Fruit fly (Drosophila melanogaster) whole organism, embryonic: Measurements from ENCODE around the gene Cyp309a2.

Source experiments
- Antp ChIP-seq: fragments of 200-800 bp; sonication (Bioruptor generic); optimal IDR thresholded peaks from 3 replicates; lab custom pipeline; 2016; ENCODE audit warnings: missing biosample characterization, missing genetic modification characterization
- Blimp-1 ChIP-seq: fragments of 200-800 bp; sonication (Bioruptor generic); optimal IDR thresholded peaks from 3 replicates; lab custom pipeline; 2018; ENCODE audit warnings: missing biosample characterization, missing genetic modification characterization, mild to moderate bottlenecking, moderate library complexity, missing genetic modification reagents
- C15 ChIP-seq: fragments of 200-800 bp; sonication (Bioruptor generic); IDR thresholded peaks from 3 replicates; pipeline ENCODE4 v1.3.6; 2022; ENCODE audit warnings: missing biosample characterization, missing genetic modification characterization
- CG11093 ChIP-seq: fragments of 200-800 bp; sonication (Bioruptor generic); IDR thresholded peaks from 3 replicates; pipeline ENCODE4 v1.3.6; 2022; ENCODE audit warnings: missing biosample characterization, missing genetic modification characterization
- CG11247 ChIP-seq: fragments of 200-800 bp; sonication (Bioruptor generic); IDR thresholded peaks from 2 replicates; pipeline ENCODE4 v1.3.6; 2022; ENCODE audit warnings: missing biosample characterization, missing genetic modification characterization
- CG12744 ChIP-seq: fragments of 200-800 bp; sonication (Bioruptor generic); optimal IDR thresholded peaks from 2 replicates; lab custom pipeline; 2016; ENCODE audit warnings: missing biosample characterization, missing genetic modification characterization
- CG1647 ChIP-seq: fragments of 200-800 bp; sonication (Bioruptor generic); optimal IDR thresholded peaks from 3 replicates; lab custom pipeline; 2016; ENCODE audit warnings: missing biosample characterization, missing genetic modification characterization
- CG16815 ChIP-seq: fragments of 200-800 bp; sonication (Bioruptor generic); optimal IDR thresholded peaks from 3 replicates; lab custom pipeline; 2017; ENCODE audit warnings: missing biosample characterization, mild to moderate bottlenecking, missing genetic modification characterization
- CG30431 ChIP-seq: fragments of 200-800 bp; sonication (Bioruptor generic); optimal IDR thresholded peaks from 2 replicates; lab custom pipeline; 2017; ENCODE audit warnings: missing biosample characterization, missing genetic modification characterization
- CG32772 ChIP-seq: fragments of 200-800 bp; sonication (Bioruptor generic); IDR thresholded peaks from 2 replicates; pipeline ENCODE4 v1.3.6; 2022; ENCODE audit warnings: missing biosample characterization, missing genetic modification characterization
- CG3407 ChIP-seq: fragments of 200-800 bp; sonication (Bioruptor generic); optimal IDR thresholded peaks from 2 replicates; lab custom pipeline; 2018; ENCODE audit warnings: missing biosample characterization, mild to moderate bottlenecking, missing genetic modification characterization
- CG4404 ChIP-seq: fragments of 200-800 bp; sonication (Bioruptor generic); IDR thresholded peaks from 2 replicates; pipeline ENCODE4 v1.3.6; 2022; ENCODE audit warnings: missing biosample characterization, missing genetic modification characterization
- CG4854 ChIP-seq: fragments of 200-800 bp; sonication (Bioruptor generic); optimal IDR thresholded peaks from 2 replicates; lab custom pipeline; 2016; ENCODE audit warnings: missing biosample characterization, missing genetic modification characterization, inconsistent platforms
- CG6175 ChIP-seq: fragments of 200-800 bp; sonication (Bioruptor generic); IDR thresholded peaks from 3 replicates; pipeline ENCODE4 v1.3.6; 2022; ENCODE audit warnings: missing biosample characterization, missing genetic modification characterization
- CG6683 ChIP-seq: fragments of 200-800 bp; sonication (Bioruptor generic); optimal IDR thresholded peaks from 2 replicates; lab custom pipeline; 2017; ENCODE audit warnings: missing biosample characterization, mild to moderate bottlenecking, missing genetic modification characterization, missing genetic modification reagents
- CG8281 ChIP-seq: fragments of 200-800 bp; sonication (Bioruptor generic); optimal IDR thresholded peaks from 2 replicates; lab custom pipeline; 2018; ENCODE audit warnings: missing biosample characterization, mild to moderate bottlenecking, missing genetic modification characterization, moderate library complexity
- Dad ChIP-seq: fragments of 200-800 bp; sonication (Bioruptor generic); optimal IDR thresholded peaks from 3 replicates; lab custom pipeline; 2016; ENCODE audit warnings: missing biosample characterization, missing genetic modification characterization
- H15 ChIP-seq: fragments of 200-800 bp; sonication (Bioruptor generic); IDR thresholded peaks from 3 replicates; pipeline ENCODE4 v1.3.6; 2022; ENCODE audit warnings: missing biosample characterization, missing genetic modification characterization
- Hr3 ChIP-seq: fragments of 200-800 bp; sonication (Bioruptor generic); optimal IDR thresholded peaks from 3 replicates; lab custom pipeline; 2016; ENCODE audit warnings: missing biosample characterization, missing genetic modification characterization
- Kr ChIP-seq: fragments of 200-800 bp; sonication (Bioruptor generic); optimal IDR thresholded peaks from 2 replicates; lab custom pipeline; 2017; ENCODE audit warnings: missing biosample characterization, mild to moderate bottlenecking, missing genetic modification characterization
- MTF-1 ChIP-seq: fragments of 200-800 bp; sonication (Bioruptor generic); optimal IDR thresholded peaks from 2 replicates; lab custom pipeline; 2018; ENCODE audit warnings: missing biosample characterization, mild to moderate bottlenecking, missing genetic modification characterization, borderline replicate concordance
- Med ChIP-seq: fragments of 200-800 bp; sonication (Bioruptor generic); peaks from one replicate; lab custom pipeline; 2016; ENCODE audit warnings: missing biosample characterization, missing genetic modification characterization, mild to moderate bottlenecking, inconsistent platforms, moderate library complexity
- Mrtf ChIP-seq: fragments of 200-800 bp; sonication (Bioruptor generic); IDR thresholded peaks from 3 replicates; pipeline ENCODE4 v1.3.6; 2022; ENCODE audit warnings: missing biosample characterization, missing genetic modification characterization
- Myb ChIP-seq: fragments of 200-800 bp; sonication (Bioruptor generic); optimal IDR thresholded peaks from 2 replicates; lab custom pipeline; 2016; ENCODE audit warnings: missing biosample characterization, missing genetic modification characterization
- Scr ChIP-seq: fragments of 200-800 bp; sonication (Bioruptor generic); IDR thresholded peaks from 2 replicates; pipeline ENCODE4 v1.3.6; 2022; ENCODE audit warnings: missing biosample characterization, missing genetic modification characterization; ENCODE audit not compliant: partially characterized antibody
- Sin3A ChIP-seq: fragments of >200 bp; optimal IDR thresholded peaks from 2 replicates; lab custom pipeline; 2018
- Taf1 ChIP-seq: fragments of 200-800 bp; sonication (Bioruptor generic); IDR thresholded peaks from 2 replicates; pipeline ENCODE4 v1.3.6; 2022; ENCODE audit warnings: missing biosample characterization, missing genetic modification characterization
- Usf ChIP-seq: fragments of 200-800 bp; sonication (Bioruptor generic); optimal IDR thresholded peaks from 2 replicates; lab custom pipeline; 2017; ENCODE audit warnings: missing genotype, missing biosample characterization, missing genetic modification characterization
- ato ChIP-seq: fragments of 200-800 bp; sonication (Bioruptor generic); IDR thresholded peaks from 2 replicates; pipeline ENCODE4 v1.3.6; 2022; ENCODE audit warnings: missing biosample characterization, missing genetic modification characterization; ENCODE audit not compliant: partially characterized antibody
- btn ChIP-seq: fragments of 200-800 bp; sonication (Bioruptor generic); optimal IDR thresholded peaks from 2 replicates; lab custom pipeline; 2016; ENCODE audit warnings: missing biosample characterization, missing genetic modification characterization
- cas ChIP-seq: fragments of 200-800 bp; sonication (Bioruptor generic); IDR thresholded peaks from 2 replicates; pipeline ENCODE4 v1.3.6; 2022; ENCODE audit warnings: missing biosample characterization, missing genetic modification characterization
- dimm ChIP-seq: fragments of 200-800 bp; sonication (Bioruptor generic); IDR thresholded peaks from 2 replicates; pipeline ENCODE4 v1.3.6; 2022; ENCODE audit warnings: missing biosample characterization, missing genetic modification characterization
- dm ChIP-seq: fragments of 200-800 bp; sonication (Bioruptor generic); optimal IDR thresholded peaks from 3 replicates; lab custom pipeline; 2016; ENCODE audit warnings: missing biosample characterization, missing genetic modification characterization
- dmrt11E ChIP-seq: fragments of 200-800 bp; sonication (Bioruptor generic); optimal IDR thresholded peaks from 3 replicates; lab custom pipeline; 2018; ENCODE audit warnings: missing biosample characterization, mild to moderate bottlenecking, missing genetic modification characterization, moderate library complexity
- dpn ChIP-seq, 2 experiments: fragments of 200-800 bp; sonication (Bioruptor generic); optimal IDR thresholded peaks; 3 replicates each; lab custom pipeline; 2016; ENCODE audit warnings: missing biosample characterization in 2 of 2, missing genetic modification characterization in 2 of 2
- eve ChIP-seq, 2 experiments: fragments of >200 bp; optimal IDR thresholded peaks; 2 replicates each; lab custom pipeline; 2017; ENCODE audit warnings: missing biosample characterization in 2 of 2, missing genetic modification characterization in 2 of 2
- ewg ChIP-seq: fragments of 200-800 bp; sonication (Bioruptor generic); optimal IDR thresholded peaks from 3 replicates; lab custom pipeline; 2017; ENCODE audit warnings: mild to moderate bottlenecking, missing biosample characterization, missing genetic modification reagents, missing genetic modification characterization
- gsb ChIP-seq: fragments of 200-800 bp; sonication (Bioruptor generic); IDR thresholded peaks from 2 replicates; pipeline ENCODE4 v1.3.6; 2022; ENCODE audit warnings: missing biosample characterization, missing genetic modification characterization
- gsb-n ChIP-seq: fragments of 200-800 bp; sonication (Bioruptor generic); optimal IDR thresholded peaks from 3 replicates; lab custom pipeline; 2018; ENCODE audit warnings: missing biosample characterization, mild to moderate bottlenecking, missing genetic modification characterization
- hth ChIP-seq: fragments of >200 bp; optimal IDR thresholded peaks from 2 replicates; lab custom pipeline; 2017; ENCODE audit warnings: inconsistent platforms
- lola ChIP-seq, 3 experiments: fragments of >200 bp in 2 of 3; fragments of 200-800 bp in 1 of 3; sonication (Bioruptor generic) in 1 of 3; optimal IDR thresholded peaks; 2 replicates each; lab custom pipeline; 2017 to 2019; ENCODE audit warnings: missing biosample characterization in 3 of 3, missing genetic modification characterization in 3 of 3, mild to moderate bottlenecking in 1 of 3, moderate library complexity in 1 of 3
- mam ChIP-seq: fragments of 200-800 bp; sonication (Bioruptor generic); optimal IDR thresholded peaks from 3 replicates; lab custom pipeline; 2016; ENCODE audit warnings: missing biosample characterization, missing genetic modification characterization
- mld ChIP-seq: fragments of 200-800 bp; sonication (Bioruptor generic); IDR thresholded peaks from 3 replicates; pipeline ENCODE4 v1.3.6; 2022; ENCODE audit warnings: missing biosample characterization, missing genetic modification characterization; ENCODE audit not compliant: partially characterized antibody
- pzg ChIP-seq: fragments of 200-800 bp; sonication (Bioruptor generic); optimal IDR thresholded peaks from 3 replicates; lab custom pipeline; 2018; ENCODE audit warnings: missing biosample characterization, mild to moderate bottlenecking, missing genetic modification characterization, moderate library complexity
- sim ChIP-seq: fragments of 200-800 bp; sonication (Bioruptor generic); IDR thresholded peaks from 2 replicates; pipeline ENCODE4 v1.3.6; 2022; ENCODE audit warnings: missing biosample characterization, missing genetic modification characterization
- sisA ChIP-seq: fragments of 200-800 bp; sonication (Bioruptor generic); IDR thresholded peaks from 2 replicates; pipeline ENCODE4 v1.3.6; 2022; ENCODE audit warnings: missing biosample characterization, missing genetic modification characterization
- sug ChIP-seq: fragments of 200-800 bp; optimal IDR thresholded peaks from 2 replicates; lab custom pipeline; 2019; ENCODE audit warnings: missing biosample characterization, mild to moderate bottlenecking, missing genetic modification characterization, moderate library complexity
- trem ChIP-seq: fragments of 200-800 bp; optimal IDR thresholded peaks from 3 replicates; lab custom pipeline; 2019; ENCODE audit warnings: missing biosample characterization, mild to moderate bottlenecking, missing genetic modification characterization, moderate library complexity
- unc-4 ChIP-seq: fragments of 200-800 bp; sonication (Bioruptor generic); IDR thresholded peaks from 2 replicates; pipeline ENCODE4 v1.3.6; 2022; ENCODE audit warnings: missing biosample characterization, missing genetic modification characterization; ENCODE audit not compliant: partially characterized antibody
- wdn ChIP-seq: fragments of 200-800 bp; sonication (Bioruptor generic); IDR thresholded peaks from 2 replicates; pipeline ENCODE4 v1.3.6; 2022; ENCODE audit warnings: missing biosample characterization, missing genetic modification characterization
- zen ChIP-seq: fragments of 200-800 bp; sonication (Bioruptor generic); optimal IDR thresholded peaks from 3 replicates; lab custom pipeline; 2018; ENCODE audit warnings: missing biosample characterization, mild to moderate bottlenecking, missing genetic modification characterization, moderate library complexity
- zfh2 ChIP-seq: fragments of 200-800 bp; sonication (Bioruptor generic); optimal IDR thresholded peaks from 2 replicates; lab custom pipeline; 2016; ENCODE audit warnings: missing biosample characterization, missing genetic modification characterization

Cyp309a2 gene

DNA sequence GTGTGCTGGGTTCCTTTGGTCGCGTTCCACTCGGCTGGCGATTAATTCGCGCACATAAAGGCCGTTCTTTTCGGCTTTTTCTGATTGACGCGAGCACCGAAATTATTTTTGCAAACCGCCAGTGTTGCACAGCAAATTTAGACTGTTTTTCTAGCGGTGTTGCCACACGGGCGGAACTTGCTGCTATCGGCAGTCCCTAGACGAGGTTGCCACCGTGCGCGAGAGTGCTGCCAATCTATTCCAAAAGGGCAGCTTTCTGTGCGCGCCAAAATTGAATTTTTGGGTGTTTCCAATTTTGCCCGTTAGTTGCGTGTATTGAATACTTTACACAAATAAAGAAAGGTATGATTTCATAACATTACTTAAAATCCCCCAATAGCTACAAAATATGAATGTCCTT lies 12.4 kb upstream of the Cyp309a2 start, which contains the start of gene Drp1 (continued):
- TF ChIP-seq lola (GFP tag; optimal IDR thresholded peaks at IDR 0.05; lab: Kevin White, UChicago) (no peak), mld (peak; percentile 38; the same call in 1 of the 3 replicates), Dad (GFP tag; lab: Kevin White, UChicago) (peak; percentile 31), H15 (GFP tag; lab: Robert Waterston, UW) (peak; percentile 47; the same call in 1 of the 3 replicates), CG6683 (GFP tag; lab: Kevin White, UChicago) (no peak), CG30431 (GFP tag; lab: Kevin White, UChicago) (no peak), CG4854 (GFP tag; lab: Kevin White, UChicago) (no peak), cas (GFP tag; lab: Robert Waterston, UW) (peak; percentile 35; the same call in 1 of the 2 replicates), eve (GFP tag; optimal IDR thresholded peaks at IDR 0.05; lab: Kevin White, UChicago) (no peak), CG1647 (GFP tag; lab: Kevin White, UChicago) (no peak), sim (GFP tag; lab: Robert Waterston, UW) (no peak), CG3407 (no peak), trem (tag; lab: Kevin White, UChicago) (peak; percentile 99), Hr3 (peak; percentile 47), Scr (GFP tag; lab: Robert Waterston, UW) (peak; percentile 63), Med (GFP tag; lab: Kevin White, UChicago) (peak; percentile 96), CG11093 (GFP tag; lab: Robert Waterston, UW) (no peak), Blimp-1 (GFP tag; lab: Kevin White, UChicago) (no peak), unc-4 (peak; percentile 73), gsb-n (tag; lab: Kevin White, UChicago) (no peak), Sin3A (lab: Kevin White, UChicago) (peak; percentile 59), CG16815 (GFP tag; lab: Kevin White, UChicago) (no peak), C15 (GFP tag; lab: Robert Waterston, UW) (no peak), dpn (GFP tag; optimal IDR thresholded peaks at IDR 0.05; lab: Kevin White, UChicago) (peak; percentile 70 to 74), dm (GFP tag; lab: Kevin White, UChicago) (peak; percentile 39), Mrtf (GFP tag; lab: Robert Waterston, UW) (0 out of 3 replicates have a peak, but pooled peaks have one; percentile 27), pzg (GFP tag; lab: Kevin White, UChicago) (peak; percentile 98), Taf1 (GFP tag; lab: Robert Waterston, UW) (no peak), CG4404 (no peak), Kr (GFP tag; lab: Kevin White, UChicago) (no peak), CG12744 (GFP tag; lab: Kevin White, UChicago) (peak; percentile 43), Usf (GFP tag; lab: Kevin White, UChicago) (no peak), dimm (no peak), zfh2 (peak; percentile 71), MTF-1 (no peak), btn (GFP tag; lab: Kevin White, UChicago) (no peak), gsb (GFP tag; lab: Robert Waterston, UW) (no peak), Myb (peak; percentile 66), mam (GFP tag; lab: Kevin White, UChicago) (peak; percentile 73), wdn (GFP tag; lab: Robert Waterston, UW) (0 out of 2 replicates have a peak, but pooled peaks have one; percentile 23), dmrt11E (tag; lab: Kevin White, UChicago) (peak; percentile 23), CG6175 (GFP tag; lab: Robert Waterston, UW) (no peak), ewg (peak; percentile 12), CG32772 (GFP tag; lab: Robert Waterston, UW) (peak; percentile 37; the same call in 1 of the 2 replicates), Antp (GFP tag; lab: Kevin White, UChicago) (peak; percentile 61), sisA (GFP tag; lab: Robert Waterston, UW) (peak; percentile 63), zen (tag; lab: Kevin White, UChicago) (peak; percentile 16), CG8281 (tag; lab: Kevin White, UChicago) (no peak), ato (GFP tag; lab: Robert Waterston, UW) (peak; percentile 61), sug (tag; lab: Kevin White, UChicago) (peak; percentile 41), CG11247 (GFP tag; lab: Robert Waterston, UW) (peak; percentile 74), hth (lab: Kevin White, UChicago) (no peak)
